Worm (Caenorhabditis elegans) whole organism, young adult: ENCODE measurements around the gene Y51H4A.938.

ENCODE experiments used
- F55B11.4 ChIP-seq: sonication (generic microtip); optimal IDR thresholded peaks from 2 replicates; lab custom pipeline; 2016; ENCODE audit warnings: missing compliant biosample characterization, missing genetic modification characterization, borderline replicate concordance; ENCODE audit not compliant: insufficient read depth
- K11D2.4 ChIP-seq: fragments of 200-800 bp; sonication (Bioruptor generic); IDR thresholded peaks from 2 replicates; pipeline ENCODE4 v1.3.6; 2022; ENCODE audit warnings: missing genetic modification reagents, missing genetic modification characterization, missing compliant biosample characterization
- Y53F4B.3 ChIP-seq: fragments of 200-800 bp; sonication (Bioruptor generic); IDR thresholded peaks from 2 replicates; pipeline ENCODE4 v1.3.6; 2022; ENCODE audit warnings: missing genetic modification reagents, missing genetic modification characterization, missing compliant biosample characterization
- nfya-1 ChIP-seq: sonication (generic microtip); optimal IDR thresholded peaks from 2 replicates; lab custom pipeline; 2017; ENCODE audit warnings: antibody characterized with exemption, missing compliant biosample characterization, missing genetic modification characterization, borderline replicate concordance; ENCODE audit not compliant: insufficient read depth
- zfh-2 ChIP-seq: fragments of 200-800 bp; sonication (Bioruptor generic); conservative IDR thresholded peaks from 2 replicates; pipeline ENCODE4 v1.3.6; 2022; ENCODE audit warnings: missing genetic modification reagents, missing genetic modification characterization, missing compliant biosample characterization

DNA sequence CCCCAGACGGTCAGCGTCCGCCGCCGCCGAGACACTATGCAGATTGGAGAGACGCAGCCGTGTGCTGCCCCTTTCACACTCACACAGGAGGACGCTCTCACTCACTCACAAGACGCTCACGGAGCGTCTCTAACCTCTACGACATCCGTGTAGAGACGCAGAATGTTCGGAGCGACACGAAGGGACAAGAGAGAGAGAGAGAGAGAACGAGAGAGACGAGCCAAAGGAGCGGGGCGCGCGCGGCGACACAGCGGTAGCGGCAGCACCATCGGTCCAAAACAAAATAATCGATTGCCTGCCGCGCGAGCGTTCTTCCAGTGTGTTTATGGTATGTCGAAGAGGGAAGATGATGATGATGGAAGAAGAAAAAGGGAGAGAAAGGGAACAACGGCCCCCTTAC is 11.3 kb downstream of the Y51H4A.938 start:
- TF ChIP-seq nfya-1 (tag; lab: Kevin White, UChicago) (no peak), F55B11.4 (no peak), zfh-2 (GFP tag; lab: Robert Waterston, UW) (peak; percentile 98), Y53F4B.3 (GFP tag; lab: Robert Waterston, UW) (no peak), K11D2.4 (GFP tag; lab: Robert Waterston, UW) (peak; percentile 66; the same call in 1 of the 2 replicates)
